Fruit fly (Drosophila melanogaster) whole organism, larva: ENCODE data around the gene bbg.

Experiments used
- noc ChIP-seq: fragments of 200-800 bp; sonication (Bioruptor generic); optimal IDR thresholded peaks from 3 replicates; lab custom pipeline; 2019; ENCODE audit warnings: missing biosample characterization, mild to moderate bottlenecking, missing genetic modification characterization, moderate library complexity

Gene bbg

dm6 chr3L:14558018-14558417, 21.9 kb upstream of the bbg start:
- TF ChIP-seq noc (tag; lab: Kevin White, UChicago), result peak; percentile 67

- TF ChIP-seq noc (tag; lab: Kevin White, UChicago), result no peak
Measured at dm6 chr3L:14556774-14557741, 21.0 kb upstream of the bbg start.

- TF ChIP-seq noc (tag; lab: Kevin White, UChicago), result no peak
Measured at dm6 chr3L:14556177-14556576, 20.1 kb upstream of the bbg start.

dm6 chr3L:14555052-14555451, 19.0 kb upstream of the bbg start:
- peak; percentile 28 for TF ChIP-seq noc (tag; lab: Kevin White, UChicago)

dm6 chr3L:14553891-14554303, 17.8 kb upstream of the bbg start:
- peak; percentile 84 for TF ChIP-seq noc (tag; lab: Kevin White, UChicago)

- no peak for TF ChIP-seq noc (tag; lab: Kevin White, UChicago)
Measured at dm6 chr3L:14552925-14553239, 16.8 kb upstream of the bbg start.

dm6 chr3L:14552041-14552924, 16.2 kb upstream of the bbg start:
- TF ChIP-seq noc (tag; lab: Kevin White, UChicago), result no peak

- TF ChIP-seq noc (tag; lab: Kevin White, UChicago), result no peak
Measured at dm6 chr3L:14551621-14552020, 15.5 kb upstream of the bbg start.

dm6 chr3L:14550839-14551415, 14.9 kb upstream of the bbg start, which contains the start of gene Gbs-70E:
TSS of gene Gbs-70E (minus strand) at chr3L:14550975.
- TF ChIP-seq noc (tag; lab: Kevin White, UChicago), result peak; percentile 97

- no peak for TF ChIP-seq noc (tag; lab: Kevin White, UChicago)
Measured at dm6 chr3L:14549958-14550357, 13.9 kb upstream of the bbg start.

- TF ChIP-seq noc (tag; lab: Kevin White, UChicago), result no peak
Measured at dm6 chr3L:14549215-14549614, 13.1 kb upstream of the bbg start.

- peak; percentile 75 for TF ChIP-seq noc (tag; lab: Kevin White, UChicago)
Measured at dm6 chr3L:14547811-14548765, 12.0 kb upstream of the bbg start.

dm6 chr3L:14546918-14547533, 10.9 kb upstream of the bbg start:
- no peak for TF ChIP-seq noc (tag; lab: Kevin White, UChicago)
